Worm (Caenorhabditis elegans) whole organism, L4/young adult: ENCODE results near the gene ptc-1.

Source experiments
- W03F9.2 ChIP-seq: fragments of 150-350 bp; optimal IDR thresholded peaks from 2 replicates; lab custom pipeline; 2014; ENCODE audit warnings: missing biosample characterization, missing genetic modification characterization
- him-1 ChIP-seq: sonication (generic microtip); optimal IDR thresholded peaks from 2 replicates; lab custom pipeline; 2016; ENCODE audit warnings: missing genotype, missing genetic modification reagents, missing genetic modification characterization, missing compliant biosample characterization

ce11 chrII:7930671-7931070 lies 37.6 kb downstream of the ptc-1 start:
- no peak for TF ChIP-seq W03F9.2 (tag; lab: Kevin White, UChicago)
- no peak for TF ChIP-seq him-1
